Fruit fly (Drosophila melanogaster): ENCODE measurements around the gene CG17751.

The CG17751 gene

DNA sequence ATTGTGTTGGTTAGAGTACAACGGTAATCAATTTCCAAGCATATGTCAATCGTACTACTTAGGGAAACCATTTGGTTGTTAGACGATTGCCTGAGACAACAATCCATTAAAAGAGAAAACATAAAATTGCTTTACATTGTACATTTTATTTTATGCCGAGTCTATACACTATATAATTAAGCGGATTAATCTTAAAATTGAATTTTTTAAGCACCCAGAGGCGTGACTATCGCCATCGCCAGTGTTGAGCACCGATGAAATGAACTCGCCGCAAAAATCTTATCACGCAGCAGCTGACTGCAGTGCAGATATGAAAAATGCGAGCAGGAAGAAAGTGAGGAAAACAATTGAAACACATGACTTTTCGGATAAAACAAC lies 35.8 kb downstream of the CG17751 start (continued):
- TF ChIP-seq E2f1 (GFP tag; IDR thresholded peaks at IDR 0.05) = peak; percentile 23; the same call in 1 of the 2 replicates
- no peak for TF ChIP-seq Hsf (GFP tag; optimal IDR thresholded peaks at IDR 0.05)
- no peak for TF ChIP-seq Oli (tag; optimal IDR thresholded peaks at IDR 0.05)
- no peak for TF ChIP-seq CG18476 (GFP tag; optimal IDR thresholded peaks at IDR 0.05)
- peak; percentile 81 for TF ChIP-seq Dll (GFP tag; IDR thresholded peaks at IDR 0.05; ENCODE audit: partially characterized antibody)
- no peak for TF ChIP-seq Elba2 (GFP tag; optimal IDR thresholded peaks at IDR 0.05)
- TF ChIP-seq CG4404 (GFP tag; IDR thresholded peaks at IDR 0.05) = no peak
- TF ChIP-seq tin (GFP tag; optimal IDR thresholded peaks at IDR 0.05) = no peak
- no peak for TF ChIP-seq Ssrp (tag; optimal IDR thresholded peaks at IDR 0.05)
- no peak for TF ChIP-seq Hmx (GFP tag; optimal IDR thresholded peaks at IDR 0.05)
- TF ChIP-seq CkIIα-i1 (GFP tag; IDR thresholded peaks at IDR 0.05) = no peak
- TF ChIP-seq CG10431 (GFP tag; optimal IDR thresholded peaks at IDR 0.05) = no peak
- TF ChIP-seq B-H1 (GFP tag; IDR thresholded peaks at IDR 0.05) = no peak
- no peak for TF ChIP-seq run (tag; optimal IDR thresholded peaks at IDR 0.05)
- no peak for TF ChIP-seq CG8478 (optimal IDR thresholded peaks at IDR 0.05)
- no peak for TF ChIP-seq CG12236 (GFP tag; optimal IDR thresholded peaks at IDR 0.05)
- no peak for TF ChIP-seq az2 (GFP tag; optimal IDR thresholded peaks at IDR 0.05)
- TF ChIP-seq CG12659 (GFP tag; optimal IDR thresholded peaks at IDR 0.05) = peak; percentile 12
- TF ChIP-seq CG16815 (GFP tag; optimal IDR thresholded peaks at IDR 0.05) = no peak
- TF ChIP-seq gsb (GFP tag; IDR thresholded peaks at IDR 0.05) = no peak
- no peak for TF ChIP-seq Oaz (GFP tag; IDR thresholded peaks at IDR 0.05)
- no peak for TF ChIP-seq CG43689 (GFP tag; IDR thresholded peaks at IDR 0.05)
- TF ChIP-seq CG30020 (tag; optimal IDR thresholded peaks at IDR 0.05) = no peak
- no peak for TF ChIP-seq her (GFP tag; optimal IDR thresholded peaks at IDR 0.05)
- TF ChIP-seq Adf1 (GFP tag; IDR thresholded peaks at IDR 0.05) = no peak
- no peak for TF ChIP-seq CG7357 (GFP tag; IDR thresholded peaks at IDR 0.05)
- no peak for TF ChIP-seq gem (tag; optimal IDR thresholded peaks at IDR 0.05)
- TF ChIP-seq lilli (GFP tag; optimal IDR thresholded peaks at IDR 0.05) = no peak
- no peak for TF ChIP-seq cad (GFP tag; optimal IDR thresholded peaks at IDR 0.05)
- no peak for TF ChIP-seq CG12942 (GFP tag; optimal IDR thresholded peaks at IDR 0.05)
- no peak for TF ChIP-seq CG7987 (GFP tag; optimal IDR thresholded peaks at IDR 0.05)
- no peak for TF ChIP-seq CG31441 (GFP tag; IDR thresholded peaks at IDR 0.05)
- no peak for TF ChIP-seq dysf (GFP tag; IDR thresholded peaks at IDR 0.05)
- no peak for TF ChIP-seq Taf1 (GFP tag; IDR thresholded peaks at IDR 0.05)
- no peak for TF ChIP-seq CG11093 (GFP tag; IDR thresholded peaks at IDR 0.05)
- no peak for TF ChIP-seq CG10274 (GFP tag; optimal IDR thresholded peaks at IDR 0.05)
- TF ChIP-seq MBD-R2 (GFP tag; IDR thresholded peaks at IDR 0.05) = no peak
- no peak for TF ChIP-seq ci (GFP tag; IDR thresholded peaks at IDR 0.05)
- TF ChIP-seq sens-2 (GFP tag; IDR thresholded peaks at IDR 0.05) = no peak
- peak; percentile 62 for TF ChIP-seq CG34224 (GFP tag; IDR thresholded peaks at IDR 0.05; ENCODE audit: partially characterized antibody)
- TF ChIP-seq NFAT (GFP tag; IDR thresholded peaks at IDR 0.05) = no peak
- no peak for TF ChIP-seq hth (optimal IDR thresholded peaks at IDR 0.05)
- TF ChIP-seq gcm (GFP tag; optimal IDR thresholded peaks at IDR 0.05) = no peak
- TF ChIP-seq Sox100B (GFP tag; optimal IDR thresholded peaks at IDR 0.05) = no peak
- no peak for TF ChIP-seq Spps (tag; optimal IDR thresholded peaks at IDR 0.05)
- TF ChIP-seq CG11695 (GFP tag; IDR thresholded peaks at IDR 0.05) = no peak
- no peak for TF ChIP-seq CG17612 (GFP tag; IDR thresholded peaks at IDR 0.05)
- no peak for TF ChIP-seq lov (optimal IDR thresholded peaks at IDR 0.05)
- TF ChIP-seq lov (GFP tag; IDR thresholded peaks at IDR 0.05) = no peak
- no peak for TF ChIP-seq CG6765 (GFP tag; optimal IDR thresholded peaks at IDR 0.05)
- no peak for TF ChIP-seq CG2875 (GFP tag; optimal IDR thresholded peaks at IDR 0.05)
- no peak for TF ChIP-seq CG12744 (GFP tag; optimal IDR thresholded peaks at IDR 0.05)
- no peak for TF ChIP-seq cas (GFP tag; IDR thresholded peaks at IDR 0.05)
- no peak for TF ChIP-seq Sry-β (GFP tag; optimal IDR thresholded peaks at IDR 0.05)
